Worm (Caenorhabditis elegans) whole organism, young adult: Measurements from ENCODE around the gene sri-7.

ENCODE experiments used
- B0019.2 ChIP-seq: fragments of 200-800 bp; sonication (Bioruptor generic); conservative IDR thresholded peaks from 2 replicates; pipeline ENCODE4 v1.3.6; 2022; ENCODE audit warnings: missing genetic modification reagents, missing genetic modification characterization, missing compliant biosample characterization
- B0261.1 ChIP-seq: sonication (generic microtip); optimal IDR thresholded peaks from 2 replicates; lab custom pipeline; 2016; ENCODE audit warnings: mild to moderate bottlenecking, missing genetic modification characterization, moderate library complexity, missing compliant biosample characterization
- C06A6.2 ChIP-seq: fragments of 200-800 bp; sonication (Bioruptor generic); conservative IDR thresholded peaks from 2 replicates; pipeline ENCODE4 v1.3.6; 2022; ENCODE audit warnings: missing genetic modification characterization, missing compliant biosample characterization
- C17E4.6 ChIP-seq: fragments of 200-800 bp; sonication (Bioruptor generic); IDR thresholded peaks from 2 replicates; pipeline ENCODE4 v1.3.6; 2022; ENCODE audit warnings: missing genetic modification reagents, missing genetic modification characterization, missing compliant biosample characterization
- F10E7.11 ChIP-seq: sonication (generic microtip); optimal IDR thresholded peaks from 2 replicates; lab custom pipeline; 2017; ENCODE audit warnings: mild to moderate bottlenecking, missing genetic modification characterization, moderate library complexity, missing compliant biosample characterization
- F23B12.7 ChIP-seq: sonication (generic microtip); optimal IDR thresholded peaks from 2 replicates; lab custom pipeline; 2017; ENCODE audit warnings: missing genetic modification characterization, mild to moderate bottlenecking, missing compliant biosample characterization, antibody characterized with exemption, moderate library complexity; ENCODE audit not compliant: insufficient read depth
- F52B5.7 ChIP-seq: sonication (generic microtip); optimal IDR thresholded peaks from 2 replicates; lab custom pipeline; 2016; ENCODE audit warnings: mild to moderate bottlenecking, missing genetic modification characterization, missing compliant biosample characterization
- F57C9.4 ChIP-seq: sonication (generic microtip); optimal IDR thresholded peaks from 2 replicates; lab custom pipeline; 2017; ENCODE audit warnings: mild to moderate bottlenecking, missing genetic modification characterization, missing compliant biosample characterization
- Y53G8AR.9 ChIP-seq: fragments of 200-800 bp; sonication (Bioruptor generic); conservative IDR thresholded peaks from 2 replicates; pipeline ENCODE4 v1.3.6; 2022; ENCODE audit warnings: missing genetic modification reagents, missing genetic modification characterization, missing compliant biosample characterization
- Y79H2A.3 ChIP-seq: fragments of 200-800 bp; sonication (Bioruptor generic); conservative IDR thresholded peaks from 2 replicates; pipeline ENCODE4 v1.3.6; 2022; ENCODE audit warnings: missing genetic modification reagents, missing genetic modification characterization, missing compliant biosample characterization
- ama-1 ChIP-seq, 3 experiments: fragments of 150-350 bp in 1 of 3; sonication (generic microtip) in 2 of 3; optimal IDR thresholded peaks; 2 replicates each; lab custom pipeline; 2014 to 2018; ENCODE audit warnings: missing biosample characterization in 2 of 3, missing genetic modification characterization in 2 of 3, missing genetic modification reagents in 2 of 3
- athp-1 ChIP-seq: sonication (generic microtip); optimal IDR thresholded peaks from 2 replicates; lab custom pipeline; 2017; ENCODE audit warnings: mild to moderate bottlenecking, missing genetic modification characterization, missing compliant biosample characterization
- ceh-91 ChIP-seq: fragments of 200-800 bp; sonication (Bioruptor generic); IDR thresholded peaks from 2 replicates; pipeline ENCODE4 v1.3.6; 2022; ENCODE audit warnings: missing genetic modification reagents, missing genetic modification characterization, missing compliant biosample characterization
- chd-7 ChIP-seq: sonication (generic microtip); optimal IDR thresholded peaks from 2 replicates; lab custom pipeline; 2016; ENCODE audit warnings: mild to moderate bottlenecking, missing genetic modification characterization, moderate library complexity, missing compliant biosample characterization
- egl-18 ChIP-seq: fragments of 200-800 bp; sonication (Bioruptor generic); IDR thresholded peaks from 2 replicates; pipeline ENCODE4 v1.3.6; 2022; ENCODE audit warnings: missing genetic modification reagents, missing genetic modification characterization, missing compliant biosample characterization
- him-1 ChIP-seq: sonication (generic microtip); optimal IDR thresholded peaks from 2 replicates; lab custom pipeline; 2016; ENCODE audit warnings: missing genotype, missing genetic modification reagents, missing genetic modification characterization, missing compliant biosample characterization
- hlh-26 ChIP-seq: fragments of 200-800 bp; sonication (Bioruptor generic); conservative IDR thresholded peaks from 2 replicates; pipeline ENCODE4 v1.3.6; 2022; ENCODE audit warnings: missing genetic modification reagents, missing genetic modification characterization, missing compliant biosample characterization
- hrde-1 ChIP-seq: sonication (generic microtip); optimal IDR thresholded peaks from 2 replicates; lab custom pipeline; 2016; ENCODE audit warnings: missing genetic modification characterization, mild to moderate bottlenecking, missing compliant biosample characterization, moderate library complexity, missing genotype, missing genetic modification reagents, borderline replicate concordance
- hsf-1 ChIP-seq: fragments of 200-800 bp; sonication (Bioruptor generic); IDR thresholded peaks from 2 replicates; pipeline ENCODE4 v1.3.6; 2022; ENCODE audit warnings: missing genetic modification reagents, missing genetic modification characterization, missing compliant biosample characterization
- lag-1 ChIP-seq: fragments of 200-800 bp; sonication (Bioruptor generic); IDR thresholded peaks from 2 replicates; pipeline ENCODE4 v1.3.6; 2022; ENCODE audit warnings: missing genetic modification reagents, missing genetic modification characterization, missing compliant biosample characterization
- lin-26 ChIP-seq: fragments of 200-800 bp; sonication (Bioruptor generic); IDR thresholded peaks from 2 replicates; pipeline ENCODE4 v1.3.6; 2022; ENCODE audit warnings: missing genetic modification reagents, missing genetic modification characterization, missing compliant biosample characterization
- lin-35 ChIP-seq, 3 experiments: fragments of 150-350 bp in 2 of 3; sonication (generic microtip) in 1 of 3; optimal IDR thresholded peaks; 2 replicates each; lab custom pipeline; 2014 to 2018; ENCODE audit warnings: missing biosample characterization in 3 of 3, missing genetic modification characterization in 3 of 3, missing genetic modification reagents in 3 of 3
- lin-54 ChIP-seq: fragments of 200-800 bp; sonication (Bioruptor generic); optimal IDR thresholded peaks from 2 replicates; lab custom pipeline; 2018; ENCODE audit warnings: mild to moderate bottlenecking, missing genetic modification characterization, missing compliant biosample characterization
- lir-1 ChIP-seq: fragments of 200-800 bp; sonication (Bioruptor generic); conservative IDR thresholded peaks from 2 replicates; pipeline ENCODE4 v1.3.6; 2022; ENCODE audit warnings: missing genetic modification reagents, missing genetic modification characterization, missing compliant biosample characterization
- lsl-1 ChIP-seq: fragments of 200-800 bp; sonication (Bioruptor generic); optimal IDR thresholded peaks from 2 replicates; lab custom pipeline; 2018; ENCODE audit warnings: mild to moderate bottlenecking, missing genetic modification characterization, moderate library complexity, missing compliant biosample characterization
- lsy-27 ChIP-seq: sonication (generic microtip); optimal IDR thresholded peaks from 2 replicates; lab custom pipeline; 2017; ENCODE audit warnings: missing genetic modification characterization, mild to moderate bottlenecking, missing compliant biosample characterization, antibody characterized with exemption, missing genotype, borderline replicate concordance; ENCODE audit not compliant: insufficient read depth
- madf-3 ChIP-seq: fragments of 200-800 bp; sonication (Bioruptor generic); IDR thresholded peaks from 2 replicates; pipeline ENCODE4 v1.3.6; 2022; ENCODE audit warnings: missing genetic modification reagents, missing genetic modification characterization, missing compliant biosample characterization
- madf-6 ChIP-seq: fragments of 200-800 bp; sonication (Bioruptor generic); IDR thresholded peaks from 2 replicates; pipeline ENCODE4 v1.3.6; 2022; ENCODE audit warnings: missing genetic modification reagents, missing genetic modification characterization, missing compliant biosample characterization
- madf-8 ChIP-seq: fragments of 200-800 bp; sonication (Bioruptor generic); conservative IDR thresholded peaks from 2 replicates; pipeline ENCODE4 v1.3.6; 2022; ENCODE audit warnings: missing genetic modification reagents, missing genetic modification characterization, missing compliant biosample characterization
- mcd-1 ChIP-seq: fragments of 200-800 bp; sonication (Bioruptor generic); IDR thresholded peaks from 2 replicates; pipeline ENCODE4 v1.3.6; 2022; ENCODE audit warnings: missing genetic modification reagents, missing genetic modification characterization, missing compliant biosample characterization
- mes-4 ChIP-seq: sonication (generic microtip); optimal IDR thresholded peaks from 2 replicates; lab custom pipeline; 2016; ENCODE audit warnings: missing genotype, missing genetic modification characterization, missing compliant biosample characterization
- nfya-2 ChIP-seq: fragments of 200-800 bp; sonication (Bioruptor generic); IDR thresholded peaks from 2 replicates; pipeline ENCODE4 v1.3.6; 2022; ENCODE audit warnings: missing genetic modification reagents, missing genetic modification characterization, missing compliant biosample characterization
- nfyb-1 ChIP-seq: fragments of 200-800 bp; sonication (Bioruptor generic); IDR thresholded peaks from 2 replicates; pipeline ENCODE4 v1.3.6; 2022; ENCODE audit warnings: missing genetic modification reagents, missing genetic modification characterization, missing compliant biosample characterization
- pbrm-1 ChIP-seq: fragments of 200-800 bp; sonication (Bioruptor generic); IDR thresholded peaks from 2 replicates; pipeline ENCODE4 v1.3.6; 2022; ENCODE audit warnings: missing genetic modification reagents, missing genetic modification characterization, missing compliant biosample characterization
- pha-4 ChIP-seq: fragments of 150-350 bp; sonication (generic microtip); optimal IDR thresholded peaks from 2 replicates; lab custom pipeline; 2014; ENCODE audit warnings: missing biosample characterization, missing genetic modification reagents, missing genetic modification characterization
- rec-8 ChIP-seq, 2 experiments: sonication (generic microtip); optimal IDR thresholded peaks; 2 replicates each; lab custom pipeline; 2016; ENCODE audit warnings: mild to moderate bottlenecking in 2 of 2, missing genetic modification characterization in 2 of 2, missing genetic modification reagents in 2 of 2, missing genotype in 2 of 2, missing biosample characterization in 1 of 2, missing compliant biosample characterization in 1 of 2, moderate library complexity in 1 of 2
- rpc-1 ChIP-seq, 2 experiments: fragments of 150-350 bp in 1 of 2; sonication (generic microtip) in 1 of 2; optimal IDR thresholded peaks; 2 replicates each; lab custom pipeline; 2014 to 2018; ENCODE audit warnings: missing biosample characterization in 1 of 2, missing genetic modification characterization in 1 of 2, missing genetic modification reagents in 1 of 2, missing genotype in 1 of 2
- snpc-3.4 ChIP-seq: sonication (generic microtip); optimal IDR thresholded peaks from 2 replicates; lab custom pipeline; 2017; ENCODE audit warnings: missing genetic modification characterization, mild to moderate bottlenecking, missing compliant biosample characterization, antibody characterized with exemption, moderate library complexity, missing genotype, missing genetic modification reagents
- snpc-4 ChIP-seq, 5 experiments: fragments of 150-350 bp in 1 of 5; sonication (generic microtip) in 4 of 5; optimal IDR thresholded peaks; 2 replicates each; lab custom pipeline; 2014 to 2018; ENCODE audit warnings: missing genetic modification characterization in 5 of 5, missing biosample characterization in 3 of 5, antibody characterized with exemption in 2 of 5, mild to moderate bottlenecking in 2 of 5, missing compliant biosample characterization in 2 of 5, missing genotype in 2 of 5, moderate library complexity in 2 of 5, missing genetic modification reagents in 1 of 5
- tbp1 ChIP-seq: fragments of 200-800 bp; sonication (Bioruptor generic); optimal IDR thresholded peaks from 2 replicates; lab custom pipeline; 2018; ENCODE audit warnings: mild to moderate bottlenecking, missing genetic modification characterization, missing compliant biosample characterization
- tlf-1 ChIP-seq: fragments of 200-800 bp; sonication (Bioruptor generic); optimal IDR thresholded peaks from 2 replicates; lab custom pipeline; 2018; ENCODE audit warnings: mild to moderate bottlenecking, missing genetic modification characterization, missing compliant biosample characterization
- xnd-1 ChIP-seq: sonication (generic microtip); optimal IDR thresholded peaks from 2 replicates; lab custom pipeline; 2016; ENCODE audit warnings: missing genotype, missing genetic modification reagents, missing genetic modification characterization, missing compliant biosample characterization
- zfh-2 ChIP-seq: fragments of 200-800 bp; sonication (Bioruptor generic); conservative IDR thresholded peaks from 2 replicates; pipeline ENCODE4 v1.3.6; 2022; ENCODE audit warnings: missing genetic modification reagents, missing genetic modification characterization, missing compliant biosample characterization

sri-7 gene

ce11 chrV:15395347-15395746 lies 4.8 kb upstream of the sri-7 start, which contains the start of gene cyb-3 (continued):
- TF ChIP-seq hsf-1 (GFP tag; lab: Robert Waterston, UW): peak; percentile 86

ce11 chrV:15397139-15397538 lies 3.0 kb upstream of the sri-7 start:
- TF ChIP-seq C17E4.6 (GFP tag; lab: Robert Waterston, UW) (0 out of 2 replicates have a peak, but pooled peaks have one; percentile 12), snpc-4 (GFP tag; optimal IDR thresholded peaks at IDR 0.05; lab: Kevin White, UChicago) (peak; percentile 29), snpc-4 (tag; optimal IDR thresholded peaks at IDR 0.05; lab: Kevin White, UChicago) (no peak), F10E7.11 (tag; lab: Kevin White, UChicago) (peak; percentile 17), ama-1 (optimal IDR thresholded peaks at IDR 0.05; lab: Kevin White, UChicago) (no peak), ama-1 (GFP tag; optimal IDR thresholded peaks at IDR 0.05; lab: Kevin White, UChicago) (peak in 1 of 2 experiments; percentile 28), tlf-1 (GFP tag; lab: Kevin White, UChicago) (peak; percentile 63), Y79H2A.3 (GFP tag; lab: Robert Waterston, UW) (peak; percentile 21; the same call in 1 of the 2 replicates), nfyb-1 (no peak), lin-54 (GFP tag; lab: Kevin White, UChicago) (no peak), chd-7 (tag; lab: Kevin White, UChicago) (no peak), rpc-1 (optimal IDR thresholded peaks at IDR 0.05; lab: Kevin White, UChicago) (no peak), rpc-1 (tag; optimal IDR thresholded peaks at IDR 0.05; lab: Kevin White, UChicago) (peak; percentile 10), egl-18 (GFP tag; lab: Robert Waterston, UW) (0 out of 2 replicates have a peak, but pooled peaks have one; percentile 40), B0019.2 (GFP tag; lab: Robert Waterston, UW) (no peak), madf-3 (GFP tag; lab: Robert Waterston, UW) (0 out of 2 replicates have a peak, but pooled peaks have one; percentile 16), lag-1 (GFP tag; lab: Robert Waterston, UW) (no peak), F52B5.7 (tag; lab: Kevin White, UChicago) (no peak), athp-1 (tag; lab: Kevin White, UChicago) (no peak), hsf-1 (GFP tag; lab: Robert Waterston, UW) (peak; percentile 83), madf-6 (GFP tag; lab: Robert Waterston, UW) (peak; percentile 73), nfya-2 (no peak), F23B12.7 (tag; lab: Kevin White, UChicago) (no peak), tbp1 (GFP tag; lab: Kevin White, UChicago) (peak; percentile 48), hrde-1 (tag; lab: Kevin White, UChicago) (peak; percentile 82), lin-35 (GFP tag; optimal IDR thresholded peaks at IDR 0.05; lab: Kevin White, UChicago) (peak in 1 of 3 experiments; percentile 2), him-1 (tag; lab: Kevin White, UChicago) (peak; percentile 37), zfh-2 (GFP tag; lab: Robert Waterston, UW) (no peak), madf-8 (GFP tag; lab: Robert Waterston, UW) (peak; percentile 34; the same call in 1 of the 2 replicates), pbrm-1 (GFP tag; lab: Robert Waterston, UW) (peak; percentile 25; the same call in 1 of the 2 replicates), lsl-1 (GFP tag; lab: Kevin White, UChicago) (peak; percentile 37), rec-8 (tag; optimal IDR thresholded peaks at IDR 0.05; lab: Kevin White, UChicago) (no peak), F57C9.4 (tag; lab: Kevin White, UChicago) (no peak), C06A6.2 (GFP tag; lab: Robert Waterston, UW) (no peak), hlh-26 (no peak), ceh-91 (no peak), mes-4 (tag; lab: Kevin White, UChicago) (no peak), pha-4 (no peak), lsy-27 (tag; lab: Kevin White, UChicago) (no peak), xnd-1 (tag; lab: Kevin White, UChicago) (peak; percentile 51), mcd-1 (no peak), Y53G8AR.9 (GFP tag; lab: Robert Waterston, UW) (peak; percentile 75), B0261.1 (tag; lab: Kevin White, UChicago) (peak; percentile 12), snpc-3.4 (tag; lab: Kevin White, UChicago) (peak; percentile 13), lir-1 (no peak), lin-26 (peak; percentile 50; the same call in 1 of the 2 replicates)
